Worm (Caenorhabditis elegans): Measurements from ENCODE around the gene ints-7.

ints-7 gene

ce11 chrII:11555634-11556033, 27.0 kb upstream of the ints-7 start, which contains the start of gene F54D5.24:
F54D5.24 (plus strand) TSS chrII:11555949.
- TF ChIP-seq jun-1 (tag; optimal IDR thresholded peaks at IDR 0.05) = no peak
- no peak for TF ChIP-seq irx-1 (tag; optimal IDR thresholded peaks at IDR 0.05)
- TF ChIP-seq ceh-90 (tag; optimal IDR thresholded peaks at IDR 0.05) = no peak
- no peak for TF ChIP-seq isw-1 (GFP tag; IDR thresholded peaks at IDR 0.05)
- TF ChIP-seq ceh-63 (GFP tag; optimal IDR thresholded peaks at IDR 0.05) = no peak
- TF ChIP-seq lin-35 (GFP tag; optimal IDR thresholded peaks at IDR 0.05) = no peak
- TF ChIP-seq aha-1 (tag; optimal IDR thresholded peaks at IDR 0.05) = no peak
- no peak for TF ChIP-seq nhr-28 (tag; optimal IDR thresholded peaks at IDR 0.05)
- TF ChIP-seq sup-37 (GFP tag; optimal IDR thresholded peaks at IDR 0.05) = no peak
- no peak for TF ChIP-seq nhr-12 (tag; optimal IDR thresholded peaks at IDR 0.05)
- no peak for TF ChIP-seq unc-30 (tag; optimal IDR thresholded peaks at IDR 0.05)
- TF ChIP-seq swsn-7 (tag; optimal IDR thresholded peaks at IDR 0.05) = no peak
- TF ChIP-seq fos-1 (tag; optimal IDR thresholded peaks at IDR 0.05) = no peak

ce11 chrII:11556338-11556737, 26.3 kb upstream of the ints-7 start, which contains the start of gene F54D5.17:
F54D5.17 (plus strand) TSS chrII:11556638.
- no peak for TF ChIP-seq mef-2 (tag; optimal IDR thresholded peaks at IDR 0.05)
- no peak for TF ChIP-seq snu-23 (GFP tag; optimal IDR thresholded peaks at IDR 0.05)
- TF ChIP-seq sox-4 (tag; optimal IDR thresholded peaks at IDR 0.05) = no peak
- TF ChIP-seq nhr-12 (tag; optimal IDR thresholded peaks at IDR 0.05) = no peak
- TF ChIP-seq fkh-4 (tag; optimal IDR thresholded peaks at IDR 0.05; ENCODE audit: borderline replicate concordance) = no peak
- TF ChIP-seq nhr-85 (tag) = no peak
- TF ChIP-seq unc-98 (GFP tag; IDR thresholded peaks at IDR 0.05) = no peak
- TF ChIP-seq ama-1 (optimal IDR thresholded peaks at IDR 0.05) = no peak
- no peak for TF ChIP-seq dsc-1 (tag; optimal IDR thresholded peaks at IDR 0.05)

ce11 chrII:11564127-11564526, 18.5 kb upstream of the ints-7 start, which contains the start of gene F54D5.15:
F54D5.15 (minus strand) TSS chrII:11564227.
- TF ChIP-seq nhr-28 (tag; optimal IDR thresholded peaks at IDR 0.05) = no peak
- TF ChIP-seq jun-1 (tag; optimal IDR thresholded peaks at IDR 0.05) = no peak
- TF ChIP-seq lin-14 (GFP tag; optimal IDR thresholded peaks at IDR 0.05) = no peak
- no peak for TF ChIP-seq ceh-88 (GFP tag; IDR thresholded peaks at IDR 0.05)

ce11 chrII:11566970-11567711, 15.5 kb upstream of the ints-7 start, which contains the start of gene F54D5.5:
F54D5.5 (minus strand) TSS chrII:11567020.
- peak; percentile 46 for TF ChIP-seq lin-14 (GFP tag; optimal IDR thresholded peaks at IDR 0.05)
- no peak for TF ChIP-seq unc-62 (GFP tag; optimal IDR thresholded peaks at IDR 0.05)
- TF ChIP-seq zag-1 (tag; optimal IDR thresholded peaks at IDR 0.05) = no peak
- no peak for TF ChIP-seq pax-3 (tag; optimal IDR thresholded peaks at IDR 0.05)
- no peak for TF ChIP-seq sox-4 (tag; optimal IDR thresholded peaks at IDR 0.05)
- TF ChIP-seq lsy-2 (tag; optimal IDR thresholded peaks at IDR 0.05) = peak in 1 of 2 experiments; percentile 45
- no peak for TF ChIP-seq jun-1 (tag; optimal IDR thresholded peaks at IDR 0.05)
- no peak for TF ChIP-seq ces-1 (GFP tag; optimal IDR thresholded peaks at IDR 0.05)
- TF ChIP-seq hlh-17 (GFP tag; optimal IDR thresholded peaks at IDR 0.05; ENCODE audit: borderline replicate concordance) = no peak
- TF ChIP-seq hlh-4 (tag; optimal IDR thresholded peaks at IDR 0.05) = no peak
- TF ChIP-seq ztf-4 (tag; optimal IDR thresholded peaks at IDR 0.05) = no peak
- TF ChIP-seq xbp-1 (tag; optimal IDR thresholded peaks at IDR 0.05) = no peak
- TF ChIP-seq swsn-7 (tag; optimal IDR thresholded peaks at IDR 0.05) = no peak
- peak; percentile 8 for TF ChIP-seq egl-13 (tag; optimal IDR thresholded peaks at IDR 0.05)
- peak; percentile 9 for TF ChIP-seq snu-23 (GFP tag; optimal IDR thresholded peaks at IDR 0.05)
- peak; percentile 3 for TF ChIP-seq tbx-2 (tag; optimal IDR thresholded peaks at IDR 0.05)
- TF ChIP-seq dpl-1 (GFP tag; optimal IDR thresholded peaks at IDR 0.05) = peak in 2 of 3 experiments; percentile 22 to 75
- no peak for TF ChIP-seq nhr-84 (tag; optimal IDR thresholded peaks at IDR 0.05)
- no peak for TF ChIP-seq nhr-76 (tag; optimal IDR thresholded peaks at IDR 0.05)
- TF ChIP-seq elt-3 (tag; optimal IDR thresholded peaks at IDR 0.05) = no peak
- no peak for TF ChIP-seq nhr-20 (tag; optimal IDR thresholded peaks at IDR 0.05)
- TF ChIP-seq nhr-11 (tag; optimal IDR thresholded peaks at IDR 0.05) = no peak
- no peak for TF ChIP-seq aly-2 (tag; optimal IDR thresholded peaks at IDR 0.05)
- TF ChIP-seq ceh-82 (tag; optimal IDR thresholded peaks at IDR 0.05) = peak in 2 of 3 experiments; percentile 12 to 28
- no peak for TF ChIP-seq ceh-8 (GFP tag; optimal IDR thresholded peaks at IDR 0.05)
- no peak for TF ChIP-seq ceh-63 (GFP tag; optimal IDR thresholded peaks at IDR 0.05)
- no peak for TF ChIP-seq fkh-8 (tag; optimal IDR thresholded peaks at IDR 0.05)
- TF ChIP-seq mef-2 (tag; optimal IDR thresholded peaks at IDR 0.05) = no peak
- peak; percentile 7 for TF ChIP-seq unc-86 (tag; optimal IDR thresholded peaks at IDR 0.05)
- no peak for TF ChIP-seq snpc-4 (tag; optimal IDR thresholded peaks at IDR 0.05)
- TF ChIP-seq C16A3.4 (tag; optimal IDR thresholded peaks at IDR 0.05) = no peak
